Worm (Caenorhabditis elegans) whole organism, mixed stage, embryonic: ENCODE data around the gene T25B6.3.

Experiments used
- elt-1 ChIP-seq: sonication (generic microtip); optimal IDR thresholded peaks from 2 replicates; lab custom pipeline; 2017; ENCODE audit warnings: missing genetic modification characterization, mild to moderate bottlenecking, missing compliant biosample characterization, antibody characterized with exemption, moderate library complexity, borderline replicate concordance; ENCODE audit not compliant: insufficient read depth
- mab-5 ChIP-seq: fragments of 150-350 bp; optimal IDR thresholded peaks from 2 replicates; lab custom pipeline; 2014; ENCODE audit warnings: missing biosample characterization, missing genetic modification characterization
- mep-1 ChIP-seq: fragments of 150-350 bp; optimal IDR thresholded peaks from 2 replicates; lab custom pipeline; 2017; ENCODE audit warnings: missing biosample characterization, missing genetic modification reagents, missing genetic modification characterization, inconsistent platforms
- nhr-28 ChIP-seq: fragments of 150-350 bp; optimal IDR thresholded peaks from 2 replicates; lab custom pipeline; 2014; ENCODE audit warnings: missing biosample characterization, missing genetic modification characterization
- snpc-4 ChIP-seq: fragments of 150-350 bp; optimal IDR thresholded peaks from 2 replicates; lab custom pipeline; 2014; ENCODE audit warnings: missing biosample characterization, missing genetic modification characterization

- TF ChIP-seq nhr-28 (tag; lab: Kevin White, UChicago) (no peak), snpc-4 (no peak), mep-1 (no peak), mab-5 (tag; lab: Kevin White, UChicago) (no peak), elt-1 (tag; lab: Kevin White, UChicago) (no peak)
These were observed 39.9 kb downstream of the T25B6.3 start for ce11 chrX:9067230-9067822.
